Worm (Caenorhabditis elegans): ENCODE results near the gene hpk-1.

DNA sequence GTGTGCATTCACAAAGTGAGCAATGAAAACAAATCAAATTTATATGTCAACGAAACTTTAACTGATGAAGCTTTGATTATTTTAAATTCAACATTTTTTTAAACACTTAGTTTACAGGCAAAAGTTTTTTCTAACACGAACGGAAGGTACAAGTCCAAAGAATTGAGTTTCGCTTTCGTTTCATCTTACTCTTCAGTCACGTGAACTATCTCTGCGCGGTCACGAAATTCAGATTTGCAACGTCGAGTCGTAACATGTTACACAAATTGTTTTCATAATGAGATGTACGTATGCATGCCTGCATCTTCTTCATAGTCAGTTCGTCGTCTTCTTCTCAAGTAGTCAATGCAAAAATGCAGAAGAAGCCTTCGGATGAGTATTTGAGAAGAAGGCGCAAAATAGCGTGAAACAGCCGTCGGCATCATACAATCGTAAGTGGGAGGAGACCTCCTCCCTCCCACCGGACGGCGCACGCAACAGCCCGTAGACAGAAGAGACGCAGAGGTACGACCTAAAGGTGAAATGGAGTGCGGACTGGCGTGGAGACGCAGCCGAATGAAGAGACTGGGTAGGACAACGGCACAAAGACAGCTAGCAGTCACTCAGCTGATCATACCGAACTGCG, 48.3 kb upstream of the hpk-1 start, which contains the start of gene coel-1:
- TF ChIP-seq ama-1 (optimal IDR thresholded peaks at IDR 0.05) (peak; percentile 4), lsy-2 (tag; optimal IDR thresholded peaks at IDR 0.05) (peak in 1 of 2 experiments; percentile 10), lin-13 (GFP tag; optimal IDR thresholded peaks at IDR 0.05) (no peak), elt-1 (tag; optimal IDR thresholded peaks at IDR 0.05) (no peak), snpc-4 (tag; optimal IDR thresholded peaks at IDR 0.05) (no peak), ZK546.5 (tag; optimal IDR thresholded peaks at IDR 0.05) (no peak), ceh-82 (tag; optimal IDR thresholded peaks at IDR 0.05) (no peak), nhr-10 (tag; optimal IDR thresholded peaks at IDR 0.05) (no peak), nhr-12 (tag; optimal IDR thresholded peaks at IDR 0.05) (no peak), skn-1 (tag; optimal IDR thresholded peaks at IDR 0.05) (no peak), nhr-77 (tag; optimal IDR thresholded peaks at IDR 0.05) (no peak), ztf-4 (tag; optimal IDR thresholded peaks at IDR 0.05) (no peak)

All from whole organism, L2 larva.